Worm (Caenorhabditis elegans) whole organism, young adult: Measurements from ENCODE around the gene T07A5.1.

Source experiments
- F37B4.10 ChIP-seq: fragments of 200-800 bp; sonication (Bioruptor generic); IDR thresholded peaks from 2 replicates; pipeline ENCODE4 v1.3.6; 2022; ENCODE audit warnings: missing genetic modification characterization, missing compliant biosample characterization
- F49E8.2 ChIP-seq: sonication (generic microtip); optimal IDR thresholded peaks from 3 replicates; lab custom pipeline; 2017; ENCODE audit warnings: missing genetic modification characterization, mild to moderate bottlenecking, missing compliant biosample characterization, antibody characterized with exemption, moderate library complexity; ENCODE audit not compliant: insufficient read depth
- F52B5.7 ChIP-seq: sonication (generic microtip); optimal IDR thresholded peaks from 2 replicates; lab custom pipeline; 2016; ENCODE audit warnings: mild to moderate bottlenecking, missing genetic modification characterization, missing compliant biosample characterization
- ama-1 ChIP-seq, 3 experiments: fragments of 150-350 bp in 1 of 3; sonication (generic microtip) in 2 of 3; optimal IDR thresholded peaks; 2 replicates each; lab custom pipeline; 2014 to 2018; ENCODE audit warnings: missing biosample characterization in 2 of 3, missing genetic modification characterization in 2 of 3, missing genetic modification reagents in 2 of 3
- atf-7 ChIP-seq: sonication (generic microtip); optimal IDR thresholded peaks from 2 replicates; lab custom pipeline; 2017; ENCODE audit warnings: mild to moderate bottlenecking, missing genetic modification characterization, missing compliant biosample characterization
- ets-4 ChIP-seq: fragments of 200-800 bp; sonication (Bioruptor generic); optimal IDR thresholded peaks from 2 replicates; lab custom pipeline; 2018; ENCODE audit warnings: mild to moderate bottlenecking, missing genetic modification characterization, missing compliant biosample characterization
- hlh-26 ChIP-seq: fragments of 200-800 bp; sonication (Bioruptor generic); conservative IDR thresholded peaks from 2 replicates; pipeline ENCODE4 v1.3.6; 2022; ENCODE audit warnings: missing genetic modification reagents, missing genetic modification characterization, missing compliant biosample characterization
- mel-28 ChIP-seq: sonication (generic microtip); optimal IDR thresholded peaks from 2 replicates; lab custom pipeline; 2016; ENCODE audit warnings: borderline replicate concordance, mild to moderate bottlenecking, missing genetic modification characterization, missing compliant biosample characterization
- nhr-90 ChIP-seq: sonication (generic microtip); optimal IDR thresholded peaks from 2 replicates; lab custom pipeline; 2016; ENCODE audit warnings: missing genotype, mild to moderate bottlenecking, missing genetic modification characterization, missing compliant biosample characterization
- unc-130 ChIP-seq: sonication (generic microtip); optimal IDR thresholded peaks from 2 replicates; lab custom pipeline; 2016; ENCODE audit warnings: missing genetic modification reagents, missing genetic modification characterization, missing compliant biosample characterization
- unc-62 ChIP-seq: fragments of 150-350 bp; optimal IDR thresholded peaks from 2 replicates; lab custom pipeline; 2014; ENCODE audit warnings: missing biosample characterization, missing genetic modification reagents, missing genetic modification characterization

DNA sequence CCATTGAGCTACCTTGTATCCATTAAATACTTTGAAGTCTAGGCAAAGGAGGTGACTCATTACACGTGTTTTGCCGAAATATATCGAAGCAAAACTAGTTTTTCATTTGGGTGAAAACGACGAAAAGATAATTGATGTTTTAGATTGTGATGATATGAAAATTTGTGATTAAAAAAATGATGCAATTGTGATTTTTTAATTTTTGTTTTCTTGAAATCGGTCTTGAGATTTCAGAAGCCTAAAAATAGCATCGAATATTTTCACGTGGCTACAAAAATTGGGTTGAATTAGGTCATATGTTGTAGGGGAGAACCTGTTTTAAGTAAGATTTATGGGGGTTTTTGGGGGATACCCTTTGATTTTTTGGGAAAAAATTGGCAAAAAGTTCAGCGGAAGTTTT is 15.5 kb downstream of the T07A5.1 start:
- no peak for TF ChIP-seq atf-7 (tag; lab: Kevin White, UChicago)
- no peak for TF ChIP-seq mel-28 (tag; lab: Kevin White, UChicago)
- no peak for TF ChIP-seq unc-62 (GFP tag; lab: Kevin White, UChicago)
- TF ChIP-seq F49E8.2 (tag; lab: Kevin White, UChicago): no peak
- no peak for TF ChIP-seq hlh-26
- no peak for TF ChIP-seq nhr-90
- no peak for TF ChIP-seq ets-4
- no peak for TF ChIP-seq F52B5.7 (tag; lab: Kevin White, UChicago)
- TF ChIP-seq ama-1 (optimal IDR thresholded peaks at IDR 0.05; lab: Kevin White, UChicago): no peak
- no peak for TF ChIP-seq ama-1 (GFP tag; optimal IDR thresholded peaks at IDR 0.05; lab: Kevin White, UChicago)
- no peak for TF ChIP-seq unc-130 (GFP tag; lab: Kevin White, UChicago)
- no peak for TF ChIP-seq F37B4.10 (GFP tag; lab: Robert Waterston, UW)
